Worm (Caenorhabditis elegans) whole organism, L4 larva: ENCODE data around the gene nlp-3.

ENCODE experiments used
- F26F4.8 ChIP-seq: fragments of 200-800 bp; sonication (Bioruptor generic); conservative IDR thresholded peaks from 2 replicates; pipeline ENCODE4 v1.3.6; 2022; ENCODE audit warnings: missing genetic modification characterization, missing compliant biosample characterization
- T26A8.4 ChIP-seq: fragments of 200-800 bp; sonication (Bioruptor generic); IDR thresholded peaks from 2 replicates; pipeline ENCODE4 v1.3.6; 2022; ENCODE audit warnings: missing genetic modification characterization, missing compliant biosample characterization
- Y105C5A.15 ChIP-seq: fragments of 200-800 bp; sonication (Bioruptor generic); IDR thresholded peaks from 2 replicates; pipeline ENCODE4 v1.3.6; 2022; ENCODE audit warnings: missing genetic modification characterization, missing compliant biosample characterization
- aha-1 ChIP-seq: fragments of 150-350 bp; peaks from one replicate; lab custom pipeline; 2014; ENCODE audit warnings: missing biosample characterization, missing genetic modification characterization
- attf-4 ChIP-seq: sonication (generic microtip); optimal IDR thresholded peaks from 3 replicates; lab custom pipeline; 2017; ENCODE audit warnings: missing biosample characterization, missing genetic modification characterization
- daf-12 ChIP-seq: fragments of 150-350 bp; optimal IDR thresholded peaks from 2 replicates; lab custom pipeline; 2014; ENCODE audit warnings: missing biosample characterization, missing genetic modification reagents, missing genetic modification characterization
- daf-16 ChIP-seq, 3 experiments: sonication (generic microtip); optimal IDR thresholded peaks; 2 replicates each; lab custom pipeline; 2016 to 2017; ENCODE audit warnings: missing genetic modification characterization in 3 of 3, missing genetic modification reagents in 3 of 3, mild to moderate bottlenecking in 2 of 3, missing compliant biosample characterization in 2 of 3, missing biosample characterization in 1 of 3, moderate library complexity in 1 of 3
- daf-19 ChIP-seq: fragments of 200-800 bp; sonication (Bioruptor generic); conservative IDR thresholded peaks from 2 replicates; pipeline ENCODE4 v1.3.6; 2022; ENCODE audit warnings: missing genetic modification characterization, missing compliant biosample characterization
- daf-8 ChIP-seq: fragments of 200-800 bp; sonication (Bioruptor generic); IDR thresholded peaks from 2 replicates; pipeline ENCODE4 v1.3.6; 2022; ENCODE audit warnings: missing genetic modification characterization, missing compliant biosample characterization
- dmd-6 ChIP-seq: fragments of 200-800 bp; sonication (Bioruptor generic); IDR thresholded peaks from 2 replicates; pipeline ENCODE4 v1.3.6; 2022; ENCODE audit warnings: missing genetic modification reagents, missing genetic modification characterization, missing compliant biosample characterization
- dmd-9 ChIP-seq: fragments of 200-800 bp; sonication (Bioruptor generic); IDR thresholded peaks from 2 replicates; pipeline ENCODE4 v1.3.6; 2022; ENCODE audit warnings: missing genetic modification reagents, missing genetic modification characterization, missing compliant biosample characterization
- duxl-1 ChIP-seq: sonication (generic microtip); optimal IDR thresholded peaks from 2 replicates; lab custom pipeline; 2016; ENCODE audit warnings: mild to moderate bottlenecking, missing genetic modification characterization, moderate library complexity, missing compliant biosample characterization; ENCODE audit not compliant: poor library complexity
- dve-1 ChIP-seq: sonication (generic microtip); optimal IDR thresholded peaks from 2 replicates; lab custom pipeline; 2017; ENCODE audit warnings: antibody characterized with exemption, mild to moderate bottlenecking, missing genetic modification characterization, missing compliant biosample characterization; ENCODE audit not compliant: insufficient read depth
- egl-43 ChIP-seq: fragments of 200-800 bp; sonication (Bioruptor generic); IDR thresholded peaks from 2 replicates; pipeline ENCODE4 v1.3.6; 2022; ENCODE audit warnings: missing genetic modification reagents, missing genetic modification characterization, missing compliant biosample characterization
- fkh-10 ChIP-seq: fragments of 150-350 bp; optimal IDR thresholded peaks from 2 replicates; lab custom pipeline; 2014; ENCODE audit warnings: missing biosample characterization, missing genetic modification reagents, missing genetic modification characterization
- hif-1 ChIP-seq, 2 experiments: sonication (generic microtip); optimal IDR thresholded peaks; 2 replicates each; lab custom pipeline; 2016 to 2017; ENCODE audit warnings: missing compliant biosample characterization in 2 of 2, missing genetic modification characterization in 2 of 2, missing genetic modification reagents in 2 of 2, missing genotype in 2 of 2, mild to moderate bottlenecking in 1 of 2
- hlh-11 ChIP-seq: fragments of 200-800 bp; sonication (Bioruptor generic); optimal IDR thresholded peaks from 2 replicates; lab custom pipeline; 2018; ENCODE audit warnings: mild to moderate bottlenecking, missing genetic modification characterization, missing compliant biosample characterization
- hlh-30 ChIP-seq: sonication (generic microtip); optimal IDR thresholded peaks from 2 replicates; lab custom pipeline; 2017; ENCODE audit warnings: antibody characterized with exemption, mild to moderate bottlenecking, missing genetic modification characterization, missing compliant biosample characterization; ENCODE audit not compliant: insufficient read depth
- lin-39 ChIP-seq: fragments of 150-350 bp; optimal IDR thresholded peaks from 2 replicates; lab custom pipeline; 2014; ENCODE audit warnings: missing biosample characterization, missing genetic modification reagents, missing genetic modification characterization
- mdl-1 ChIP-seq, 2 experiments: fragments of 150-350 bp in 1 of 2; sonication (generic microtip) in 1 of 2; optimal IDR thresholded peaks; 2 replicates each; lab custom pipeline; 2014 to 2017; ENCODE audit warnings: missing biosample characterization in 2 of 2, missing genetic modification characterization in 2 of 2
- mep-1 ChIP-seq: fragments of 150-350 bp; sonication (generic microtip); optimal IDR thresholded peaks from 3 replicates; lab custom pipeline; 2014; ENCODE audit warnings: missing biosample characterization, missing genetic modification characterization
- mxl-3 ChIP-seq: fragments of 200-800 bp; sonication (Bioruptor generic); optimal IDR thresholded peaks from 2 replicates; lab custom pipeline; 2018; ENCODE audit warnings: mild to moderate bottlenecking, missing genetic modification characterization, missing compliant biosample characterization
- nhr-11 ChIP-seq: fragments of 150-350 bp; optimal IDR thresholded peaks from 2 replicates; lab custom pipeline; 2014; ENCODE audit warnings: missing biosample characterization, missing genetic modification characterization
- nhr-237 ChIP-seq: sonication (generic microtip); optimal IDR thresholded peaks from 2 replicates; lab custom pipeline; 2017; ENCODE audit warnings: missing biosample characterization, missing genetic modification characterization
- nhr-25 ChIP-seq: sonication (generic microtip); optimal IDR thresholded peaks from 2 replicates; lab custom pipeline; 2017; ENCODE audit warnings: missing genetic modification characterization, mild to moderate bottlenecking, missing compliant biosample characterization, antibody characterized with exemption, moderate library complexity, borderline replicate concordance; ENCODE audit not compliant: insufficient read depth
- pha-4 ChIP-seq, 2 experiments: fragments of 150-350 bp in 1 of 2; fragments of 200-800 bp in 1 of 2; sonication (Bioruptor generic) in 1 of 2; IDR thresholded peaks in 1 of 2; optimal IDR thresholded peaks in 1 of 2; 2 replicates each; pipeline versions ENCODE4 v1.3.6 to Lab custom; 2014 to 2022; ENCODE audit warnings: missing genetic modification characterization in 2 of 2, missing genetic modification reagents in 2 of 2, missing biosample characterization in 1 of 2, missing compliant biosample characterization in 1 of 2
- rbr-2 ChIP-seq: sonication (generic microtip); optimal IDR thresholded peaks from 2 replicates; lab custom pipeline; 2016; ENCODE audit warnings: missing genotype, missing genetic modification characterization, missing compliant biosample characterization
- set-16 ChIP-seq: fragments of 200-800 bp; sonication (Bioruptor generic); IDR thresholded peaks from 2 replicates; pipeline ENCODE4 v1.3.6; 2022; ENCODE audit warnings: missing genetic modification reagents, missing genetic modification characterization, missing compliant biosample characterization
- spr-1 ChIP-seq: sonication (generic microtip); optimal IDR thresholded peaks from 2 replicates; lab custom pipeline; 2016; ENCODE audit warnings: mild to moderate bottlenecking, missing genetic modification characterization, missing compliant biosample characterization
- tra-1 ChIP-seq: fragments of 200-800 bp; sonication (Bioruptor generic); IDR thresholded peaks from 2 replicates; pipeline ENCODE4 v1.3.6; 2022; ENCODE audit warnings: missing genetic modification reagents, missing genetic modification characterization, missing compliant biosample characterization
- unc-62 ChIP-seq, 3 experiments: fragments of 150-350 bp in 1 of 3; sonication (generic microtip); optimal IDR thresholded peaks in 2 of 3; peaks in 1 of 3; 1 replicate in 1 of 3; 2 replicates in 2 of 3; lab custom pipeline; 2014 to 2017; ENCODE audit warnings: missing biosample characterization in 3 of 3, missing genetic modification characterization in 3 of 3, missing genetic modification reagents in 3 of 3, missing genotype in 1 of 3
- zfp-3 ChIP-seq: fragments of 200-800 bp; sonication (Bioruptor generic); conservative IDR thresholded peaks from 2 replicates; pipeline ENCODE4 v1.3.6; 2022; ENCODE audit warnings: missing genetic modification reagents, missing genetic modification characterization, missing compliant biosample characterization
- zip-11 ChIP-seq: fragments of 200-800 bp; sonication (Bioruptor generic); IDR thresholded peaks from 2 replicates; pipeline ENCODE4 v1.3.6; 2022; ENCODE audit warnings: missing genetic modification characterization, missing compliant biosample characterization
- ztf-11 ChIP-seq: fragments of 150-350 bp; optimal IDR thresholded peaks from 2 replicates; lab custom pipeline; 2014; ENCODE audit warnings: missing biosample characterization, missing genetic modification characterization
- ztf-7 ChIP-seq: fragments of 150-350 bp; optimal IDR thresholded peaks from 2 replicates; lab custom pipeline; 2014; ENCODE audit warnings: missing biosample characterization, missing genetic modification characterization

Gene nlp-3

DNA sequence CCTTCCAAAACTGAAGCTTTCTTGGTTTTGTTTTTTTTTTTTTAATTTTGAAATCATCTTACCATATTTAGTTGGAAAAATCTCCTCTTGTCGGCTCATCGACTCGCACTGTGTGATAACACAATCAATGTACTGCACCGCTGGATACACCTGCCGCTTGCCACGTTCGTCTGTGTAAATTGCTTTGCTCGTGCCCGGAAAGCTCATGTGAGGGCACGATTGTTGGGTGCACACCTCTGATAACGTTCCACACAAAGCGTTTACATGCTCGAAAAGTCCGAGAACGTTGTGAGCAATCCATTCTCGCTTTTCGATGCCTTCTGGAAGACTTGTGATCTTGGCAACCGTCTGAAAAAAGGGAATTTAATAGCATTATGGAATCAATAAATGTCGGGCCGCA, 23.7 kb downstream of the nlp-3 start:
- TF ChIP-seq ztf-7, result no peak
- TF ChIP-seq hlh-11 (tag; lab: Kevin White, UChicago), result peak; percentile 27
- TF ChIP-seq dmd-6 (GFP tag; lab: Robert Waterston, UW), result 0 out of 2 replicates have a peak, but pooled peaks have one; percentile 23
- TF ChIP-seq nhr-25, result no peak
- no peak for TF ChIP-seq attf-4 (tag; lab: Kevin White, UChicago)
- no peak for TF ChIP-seq aha-1
- no peak for TF ChIP-seq dmd-9 (GFP tag; lab: Robert Waterston, UW)
- no peak for TF ChIP-seq lin-39 (tag; lab: Kevin White, UChicago)
- no peak for TF ChIP-seq nhr-11 (tag; lab: Kevin White, UChicago)
- no peak for TF ChIP-seq egl-43 (GFP tag; lab: Robert Waterston, UW)
- no peak for TF ChIP-seq Y105C5A.15 (GFP tag; lab: Robert Waterston, UW)
- TF ChIP-seq daf-12 (tag; lab: Kevin White, UChicago), result no peak
- peak; percentile 29 for TF ChIP-seq hlh-30 (tag; lab: Kevin White, UChicago)
- no peak for TF ChIP-seq hif-1 (tag; optimal IDR thresholded peaks at IDR 0.05; lab: Kevin White, UChicago)
- TF ChIP-seq set-16 (GFP tag; lab: Robert Waterston, UW), result no peak
- TF ChIP-seq dve-1 (tag; lab: Kevin White, UChicago), result peak; percentile 3
- no peak for TF ChIP-seq ztf-11 (tag; lab: Kevin White, UChicago)
- no peak for TF ChIP-seq daf-19 (GFP tag; lab: Robert Waterston, UW)
- no peak for TF ChIP-seq pha-4 (GFP tag; IDR thresholded peaks at IDR 0.05; lab: Robert Waterston, UW)
- TF ChIP-seq pha-4 (tag; optimal IDR thresholded peaks at IDR 0.05; lab: Kevin White, UChicago), result no peak
- no peak for TF ChIP-seq fkh-10 (GFP tag; lab: Kevin White, UChicago)
- no peak for TF ChIP-seq zip-11
- TF ChIP-seq F26F4.8, result no peak
- no peak for TF ChIP-seq duxl-1 (tag; lab: Kevin White, UChicago)

DNA sequence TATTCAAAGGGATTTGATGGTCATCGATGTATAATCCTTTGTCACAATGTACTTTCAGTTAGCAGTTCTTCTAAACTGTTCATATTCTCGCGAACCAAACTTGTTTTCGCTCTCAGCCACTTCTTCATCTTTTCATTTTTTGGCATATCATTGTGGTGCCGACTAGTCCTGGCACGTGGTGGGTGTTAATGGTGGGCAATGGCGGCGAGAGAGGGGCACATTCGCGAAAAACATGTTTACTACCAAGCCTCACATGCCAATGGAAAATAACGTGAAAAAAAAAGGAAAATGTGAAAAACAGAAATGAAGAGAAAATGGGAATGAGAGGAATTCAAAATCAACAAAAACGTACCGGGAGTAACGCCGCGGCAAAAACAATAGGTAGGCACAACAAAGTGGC, 31.1 kb downstream of the nlp-3 start:
- peak; percentile 65 for TF ChIP-seq mxl-3 (GFP tag; lab: Kevin White, UChicago)
- peak; percentile 30 for TF ChIP-seq fkh-10 (GFP tag; lab: Kevin White, UChicago)
- peak in 1 of 2 experiments; percentile 94 for TF ChIP-seq unc-62 (GFP tag; optimal IDR thresholded peaks at IDR 0.05 in 1 of 2; lab: Kevin White, UChicago)
- TF ChIP-seq unc-62 (tag; optimal IDR thresholded peaks at IDR 0.05; lab: Kevin White, UChicago), result no peak
- peak in 1 of 2 experiments; percentile 48 for TF ChIP-seq hif-1 (tag; optimal IDR thresholded peaks at IDR 0.05; lab: Kevin White, UChicago)
- TF ChIP-seq tra-1 (GFP tag; lab: Robert Waterston, UW), result peak; percentile 30; the same call in 1 of the 2 replicates
- no peak for TF ChIP-seq nhr-237 (tag; lab: Kevin White, UChicago)
- no peak for TF ChIP-seq zfp-3 (GFP tag; lab: Robert Waterston, UW)
- peak; percentile 50 to 93 for TF ChIP-seq mdl-1 (tag; optimal IDR thresholded peaks at IDR 0.05; lab: Kevin White, UChicago)
- peak; percentile 45 for TF ChIP-seq hlh-11 (tag; lab: Kevin White, UChicago)
- TF ChIP-seq daf-8 (GFP tag; lab: Robert Waterston, UW), result no peak
- peak; percentile 44 for TF ChIP-seq nhr-11 (tag; lab: Kevin White, UChicago)
- TF ChIP-seq rbr-2 (tag; lab: Kevin White, UChicago), result peak; percentile 53
- TF ChIP-seq daf-16 (GFP tag; optimal IDR thresholded peaks at IDR 0.05; lab: Kevin White, UChicago), result peak in 1 of 2 experiments; percentile 55
- peak; percentile 55 for TF ChIP-seq daf-16 (tag; optimal IDR thresholded peaks at IDR 0.05; lab: Kevin White, UChicago)
- TF ChIP-seq F26F4.8, result no peak
- no peak for TF ChIP-seq T26A8.4 (GFP tag; lab: Robert Waterston, UW)
- peak; percentile 87 for TF ChIP-seq hlh-30 (tag; lab: Kevin White, UChicago)
- TF ChIP-seq mep-1 (tag; lab: Kevin White, UChicago), result peak; percentile 57
- no peak for TF ChIP-seq spr-1 (tag; lab: Kevin White, UChicago)
- TF ChIP-seq ztf-7, result no peak
- TF ChIP-seq, all 104 proteins: peak for 12
